Fruit fly (Drosophila melanogaster) Kc167 (cell line): ENCODE results near the gene Prosbeta3.

ENCODE experiments used
- Myc ChIP-seq: fragments of >200 bp; optimal IDR thresholded peaks from 2 replicates; lab custom pipeline; 2017; ENCODE audit warnings: missing external identifiers
- h ChIP-seq: fragments of >200 bp; optimal IDR thresholded peaks from 3 replicates; lab custom pipeline; 2018; ENCODE audit warnings: missing external identifiers
- insv ChIP-seq: fragments of >200 bp; optimal IDR thresholded peaks from 3 replicates; lab custom pipeline; 2018; ENCODE audit warnings: missing external identifiers
- psq ChIP-seq: fragments of >200 bp; optimal IDR thresholded peaks from 2 replicates; lab custom pipeline; 2017; ENCODE audit warnings: missing external identifiers
- ttk ChIP-seq: sonication (Bioruptor generic); optimal IDR thresholded peaks from 2 replicates; lab custom pipeline; 2017; ENCODE audit warnings: missing external identifiers

DNA sequence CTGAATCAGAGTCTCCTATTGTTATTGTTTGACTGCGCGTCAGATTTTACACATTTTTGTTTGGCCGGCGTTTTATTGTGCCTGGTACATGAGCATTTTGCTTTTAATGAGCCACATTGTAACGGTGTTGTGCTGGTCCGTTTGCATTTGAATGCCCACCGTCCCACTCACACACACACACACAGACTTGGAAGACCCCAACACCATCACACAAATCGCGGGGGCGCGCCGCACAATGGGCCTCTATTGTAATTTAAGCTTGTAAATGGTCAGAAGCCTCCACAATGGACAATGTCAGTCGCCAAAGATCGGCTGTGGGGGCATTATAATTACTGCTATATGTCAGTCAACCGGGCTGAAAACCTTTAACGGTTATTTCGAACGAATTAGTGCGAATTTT lies 49.7 kb downstream of the Prosbeta3 start:
- TF ChIP-seq psq (no peak), h (lab: Kevin White, UChicago) (no peak), ttk (no peak), insv (lab: Kevin White, UChicago) (no peak), Myc (lab: Kevin White, UChicago) (no peak)
